Worm (Caenorhabditis elegans) whole organism, midembryonic: ENCODE data around the gene cutl-27.

Experiments
- cog-1 ChIP-seq: sonication (generic microtip); optimal IDR thresholded peaks from 2 replicates; lab custom pipeline; 2016; ENCODE audit warnings: missing genetic modification characterization, missing compliant biosample characterization
- flt-1 ChIP-seq: fragments of 200-800 bp; sonication (Bioruptor generic); IDR thresholded peaks from 2 replicates; pipeline ENCODE4 v1.3.6; 2022; ENCODE audit warnings: missing genetic modification characterization, missing compliant biosample characterization
- klf-2 ChIP-seq: fragments of 200-800 bp; sonication (Bioruptor generic); conservative IDR thresholded peaks from 2 replicates; pipeline ENCODE4 v1.3.6; 2022; ENCODE audit warnings: missing genetic modification reagents, missing genetic modification characterization, missing compliant biosample characterization
- med-1 ChIP-seq: sonication (generic microtip); optimal IDR thresholded peaks from 2 replicates; lab custom pipeline; 2017; ENCODE audit warnings: missing genetic modification characterization, mild to moderate bottlenecking, missing compliant biosample characterization, antibody characterized with exemption, missing genetic modification reagents; ENCODE audit not compliant: insufficient read depth
- tab-1 ChIP-seq: fragments of 200-800 bp; sonication (Bioruptor generic); IDR thresholded peaks from 2 replicates; pipeline ENCODE4 v1.3.6; 2022; ENCODE audit warnings: missing genetic modification characterization, missing compliant biosample characterization
- ztf-23 ChIP-seq: fragments of 200-800 bp; sonication (Bioruptor generic); IDR thresholded peaks from 2 replicates; pipeline ENCODE4 v1.3.6; 2022; ENCODE audit warnings: missing genetic modification reagents, missing genetic modification characterization, missing compliant biosample characterization
- ztf-29 ChIP-seq: fragments of 200-800 bp; sonication (Bioruptor generic); IDR thresholded peaks from 2 replicates; pipeline ENCODE4 v1.3.6; 2022; ENCODE audit warnings: missing genetic modification reagents, missing genetic modification characterization, missing compliant biosample characterization

DNA sequence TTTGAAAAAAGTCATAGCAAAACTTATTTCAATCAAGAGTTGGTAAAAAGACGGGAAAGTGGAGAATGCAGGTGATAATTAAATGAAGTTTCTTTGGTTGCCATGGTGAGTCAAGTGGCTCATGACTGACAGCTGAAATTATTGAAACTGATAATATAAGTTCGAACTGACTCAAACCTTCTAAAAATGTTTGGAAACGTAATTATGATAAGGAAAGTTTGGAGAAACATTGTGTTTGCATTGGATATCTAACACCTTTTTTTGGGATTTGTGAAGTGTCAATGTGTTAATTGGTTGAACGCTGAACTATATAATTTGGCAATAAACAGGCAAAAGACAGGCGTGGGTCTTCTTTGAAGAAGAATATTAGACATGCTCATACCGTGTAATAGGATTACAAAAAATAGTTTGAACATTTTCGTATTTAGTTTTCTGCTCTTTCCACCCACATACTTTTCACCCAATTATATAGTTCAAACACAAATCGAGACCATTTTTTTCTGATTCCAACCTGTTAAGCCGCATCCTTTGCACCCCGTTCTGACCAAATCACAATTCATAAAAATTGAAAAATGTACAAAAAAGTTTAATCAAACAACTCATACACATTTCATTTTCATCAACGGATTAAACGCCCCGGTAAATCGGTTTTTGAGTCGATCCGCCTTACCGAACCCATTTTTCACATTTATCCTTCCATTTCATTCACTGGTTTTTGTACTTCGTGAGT lies 47.2 kb downstream of the cutl-27 start, which contains the start of the genes srlf-33 and srlf-32:
- TF ChIP-seq ztf-29 (GFP tag; lab: Robert Waterston, UW) (no peak), cog-1 (no peak), med-1 (no peak), tab-1 (GFP tag; lab: Robert Waterston, UW) (no peak), ztf-23 (GFP tag; lab: Robert Waterston, UW) (no peak), klf-2 (no peak), flt-1 (GFP tag; lab: Robert Waterston, UW) (no peak)
